Worm (Caenorhabditis elegans) whole organism, L3 larva: ENCODE results near the gene F47B8.3.

Experiments used
- R02D3.7 ChIP-seq: fragments of 150-350 bp; optimal IDR thresholded peaks from 2 replicates; lab custom pipeline; 2014; ENCODE audit warnings: missing biosample characterization, missing genetic modification characterization
- ZK546.5 ChIP-seq: sonication (generic microtip); optimal IDR thresholded peaks from 2 replicates; lab custom pipeline; 2017; ENCODE audit warnings: missing biosample characterization, missing genetic modification characterization
- aly-2 ChIP-seq: fragments of 150-350 bp; optimal IDR thresholded peaks from 2 replicates; lab custom pipeline; 2014; ENCODE audit warnings: missing biosample characterization, missing genetic modification characterization
- ama-1 ChIP-seq: fragments of 150-350 bp; optimal IDR thresholded peaks from 2 replicates; lab custom pipeline; 2018
- ceh-16 ChIP-seq: sonication (generic microtip); optimal IDR thresholded peaks from 2 replicates; lab custom pipeline; 2017; ENCODE audit warnings: missing biosample characterization, missing genetic modification characterization
- ceh-28 ChIP-seq: fragments of 150-350 bp; optimal IDR thresholded peaks from 2 replicates; lab custom pipeline; 2014; ENCODE audit warnings: missing biosample characterization, missing genetic modification reagents, missing genetic modification characterization
- ceh-82 ChIP-seq: fragments of 150-350 bp; optimal IDR thresholded peaks from 2 replicates; lab custom pipeline; 2014; ENCODE audit warnings: missing biosample characterization, missing genetic modification characterization
- ceh-9 ChIP-seq: sonication (generic microtip); optimal IDR thresholded peaks from 2 replicates; lab custom pipeline; 2018; ENCODE audit warnings: missing biosample characterization, missing genetic modification characterization
- daf-12 ChIP-seq: fragments of 150-350 bp; optimal IDR thresholded peaks from 2 replicates; lab custom pipeline; 2014; ENCODE audit warnings: missing biosample characterization, missing genetic modification reagents, missing genetic modification characterization
- egl-27 ChIP-seq: sonication (generic microtip); optimal IDR thresholded peaks from 4 replicates; lab custom pipeline; 2017; ENCODE audit warnings: missing biosample characterization, missing genetic modification reagents, missing genetic modification characterization
- egl-5 ChIP-seq: fragments of 150-350 bp; optimal IDR thresholded peaks from 2 replicates; lab custom pipeline; 2017; ENCODE audit warnings: missing biosample characterization, missing genetic modification reagents, missing genetic modification characterization, inconsistent platforms
- elt-1 ChIP-seq: fragments of 150-350 bp; optimal IDR thresholded peaks from 2 replicates; lab custom pipeline; 2014; ENCODE audit warnings: missing biosample characterization, missing genetic modification characterization
- elt-2 ChIP-seq: sonication (generic microtip); optimal IDR thresholded peaks from 2 replicates; lab custom pipeline; 2016; ENCODE audit warnings: missing genetic modification reagents, mild to moderate bottlenecking, missing genetic modification characterization, missing compliant biosample characterization
- elt-3 ChIP-seq, 3 experiments: fragments of 150-350 bp in 1 of 3; sonication (generic microtip) in 2 of 3; optimal IDR thresholded peaks; 2 replicates in 2 of 3; 4 replicates in 1 of 3; lab custom pipeline; 2014 to 2017; ENCODE audit warnings: missing biosample characterization in 3 of 3, missing genetic modification characterization in 3 of 3
- eor-1 ChIP-seq, 2 experiments: fragments of 150-350 bp; optimal IDR thresholded peaks; 2 replicates each; lab custom pipeline; 2014 to 2018; ENCODE audit warnings: missing biosample characterization in 2 of 2, missing genetic modification characterization in 2 of 2
- fkh-10 ChIP-seq: sonication (generic microtip); optimal IDR thresholded peaks from 2 replicates; lab custom pipeline; 2017; ENCODE audit warnings: missing biosample characterization, missing genetic modification reagents, missing genetic modification characterization
- fkh-2 ChIP-seq: fragments of 150-350 bp; optimal IDR thresholded peaks from 2 replicates; lab custom pipeline; 2014; ENCODE audit warnings: missing biosample characterization, missing genetic modification reagents, missing genetic modification characterization
- fos-1 ChIP-seq: fragments of 150-350 bp; optimal IDR thresholded peaks from 2 replicates; lab custom pipeline; 2014; ENCODE audit warnings: missing biosample characterization, missing genetic modification characterization
- hmg-11 ChIP-seq: sonication (generic microtip); optimal IDR thresholded peaks from 2 replicates; lab custom pipeline; 2016; ENCODE audit warnings: missing genetic modification characterization, missing compliant biosample characterization
- jun-1 ChIP-seq: fragments of 150-350 bp; optimal IDR thresholded peaks from 2 replicates; lab custom pipeline; 2014; ENCODE audit warnings: missing biosample characterization, missing genetic modification reagents, missing genetic modification characterization
- lin-15B ChIP-seq: fragments of 150-350 bp; optimal IDR thresholded peaks from 2 replicates; lab custom pipeline; 2014; ENCODE audit warnings: missing biosample characterization, missing genetic modification characterization
- lin-39 ChIP-seq: fragments of 150-350 bp; optimal IDR thresholded peaks from 2 replicates; lab custom pipeline; 2018; ENCODE audit warnings: missing biosample characterization, missing genetic modification reagents, missing genetic modification characterization
- lsy-12 ChIP-seq: sonication (generic microtip); optimal IDR thresholded peaks from 2 replicates; lab custom pipeline; 2016; ENCODE audit warnings: mild to moderate bottlenecking, missing genetic modification characterization, missing compliant biosample characterization
- mdl-1 ChIP-seq: fragments of 150-350 bp; optimal IDR thresholded peaks from 2 replicates; lab custom pipeline; 2014; ENCODE audit warnings: missing biosample characterization, missing genetic modification characterization
- mml-1 ChIP-seq: fragments of 150-350 bp; sonication (generic microtip); optimal IDR thresholded peaks from 3 replicates; lab custom pipeline; 2014; ENCODE audit warnings: missing biosample characterization, missing genetic modification characterization
- nfya-1 ChIP-seq: sonication (generic microtip); optimal IDR thresholded peaks from 2 replicates; lab custom pipeline; 2017; ENCODE audit warnings: missing genetic modification characterization, mild to moderate bottlenecking, missing compliant biosample characterization, antibody characterized with exemption, moderate library complexity; ENCODE audit not compliant: insufficient read depth
- nhr-11 ChIP-seq: fragments of 150-350 bp; optimal IDR thresholded peaks from 2 replicates; lab custom pipeline; 2014; ENCODE audit warnings: missing biosample characterization, missing genetic modification characterization
- nhr-12 ChIP-seq: fragments of 150-350 bp; optimal IDR thresholded peaks from 2 replicates; lab custom pipeline; 2014; ENCODE audit warnings: missing biosample characterization, missing genetic modification characterization
- nhr-23 ChIP-seq: fragments of 150-350 bp; optimal IDR thresholded peaks from 2 replicates; lab custom pipeline; 2014; ENCODE audit warnings: missing biosample characterization, missing genetic modification reagents, missing genetic modification characterization
- nhr-237 ChIP-seq: fragments of 150-350 bp; optimal IDR thresholded peaks from 2 replicates; lab custom pipeline; 2014; ENCODE audit warnings: missing biosample characterization, missing genetic modification characterization
- nhr-25 ChIP-seq: sonication (generic microtip); optimal IDR thresholded peaks from 2 replicates; lab custom pipeline; 2017; ENCODE audit warnings: missing biosample characterization, missing genetic modification characterization
- nhr-28 ChIP-seq: fragments of 150-350 bp; optimal IDR thresholded peaks from 2 replicates; lab custom pipeline; 2014; ENCODE audit warnings: missing biosample characterization, missing genetic modification characterization
- nhr-43 ChIP-seq: sonication (generic microtip); optimal IDR thresholded peaks from 2 replicates; lab custom pipeline; 2016; ENCODE audit warnings: mild to moderate bottlenecking, missing genetic modification characterization, missing compliant biosample characterization; ENCODE audit not compliant: poor library complexity, severe bottlenecking
- nhr-67 ChIP-seq: fragments of 150-350 bp; optimal IDR thresholded peaks from 2 replicates; lab custom pipeline; 2014; ENCODE audit warnings: missing biosample characterization, missing genetic modification characterization
- nhr-76 ChIP-seq: fragments of 150-350 bp; sonication (generic microtip); optimal IDR thresholded peaks from 5 replicates; lab custom pipeline; 2014; ENCODE audit warnings: missing biosample characterization, missing genetic modification characterization
- nhr-77 ChIP-seq: fragments of 150-350 bp; optimal IDR thresholded peaks from 2 replicates; lab custom pipeline; 2014; ENCODE audit warnings: missing biosample characterization, missing genetic modification characterization
- pha-4 ChIP-seq: fragments of 150-350 bp; optimal IDR thresholded peaks from 2 replicates; lab custom pipeline; 2014; ENCODE audit warnings: missing biosample characterization, missing genetic modification reagents, missing genetic modification characterization
- pqm-1 ChIP-seq: fragments of 150-350 bp; optimal IDR thresholded peaks from 2 replicates; lab custom pipeline; 2017; ENCODE audit warnings: missing biosample characterization, missing genetic modification characterization, inconsistent platforms
- sea-2 ChIP-seq: fragments of 150-350 bp; sonication (generic microtip); optimal IDR thresholded peaks from 4 replicates; lab custom pipeline; 2014; ENCODE audit warnings: missing biosample characterization, missing genetic modification reagents, missing genetic modification characterization
- skn-1 ChIP-seq: fragments of 150-350 bp; optimal IDR thresholded peaks from 2 replicates; lab custom pipeline; 2014; ENCODE audit warnings: missing biosample characterization, missing genetic modification characterization
- snpc-4 ChIP-seq: fragments of 150-350 bp; optimal IDR thresholded peaks from 2 replicates; lab custom pipeline; 2014; ENCODE audit warnings: missing biosample characterization, missing genetic modification characterization
- tbx-2 ChIP-seq: sonication (generic microtip); optimal IDR thresholded peaks from 2 replicates; lab custom pipeline; 2016; ENCODE audit warnings: mild to moderate bottlenecking, missing genetic modification characterization, missing compliant biosample characterization
- unc-39 ChIP-seq: sonication (generic microtip); optimal IDR thresholded peaks from 4 replicates; lab custom pipeline; 2017; ENCODE audit warnings: missing biosample characterization, missing genetic modification characterization
- unc-62 ChIP-seq: fragments of 150-350 bp; sonication (generic microtip); optimal IDR thresholded peaks from 4 replicates; lab custom pipeline; 2014; ENCODE audit warnings: missing biosample characterization, missing genetic modification reagents, missing genetic modification characterization
- zag-1 ChIP-seq: fragments of 150-350 bp; optimal IDR thresholded peaks from 2 replicates; lab custom pipeline; 2014; ENCODE audit warnings: missing biosample characterization, missing genetic modification characterization
- ztf-11 ChIP-seq: fragments of 150-350 bp; optimal IDR thresholded peaks from 2 replicates; lab custom pipeline; 2014; ENCODE audit warnings: missing biosample characterization, missing genetic modification characterization
- ztf-4 ChIP-seq: fragments of 150-350 bp; optimal IDR thresholded peaks from 2 replicates; lab custom pipeline; 2014; ENCODE audit warnings: missing biosample characterization, missing genetic modification characterization

Gene F47B8.3

DNA sequence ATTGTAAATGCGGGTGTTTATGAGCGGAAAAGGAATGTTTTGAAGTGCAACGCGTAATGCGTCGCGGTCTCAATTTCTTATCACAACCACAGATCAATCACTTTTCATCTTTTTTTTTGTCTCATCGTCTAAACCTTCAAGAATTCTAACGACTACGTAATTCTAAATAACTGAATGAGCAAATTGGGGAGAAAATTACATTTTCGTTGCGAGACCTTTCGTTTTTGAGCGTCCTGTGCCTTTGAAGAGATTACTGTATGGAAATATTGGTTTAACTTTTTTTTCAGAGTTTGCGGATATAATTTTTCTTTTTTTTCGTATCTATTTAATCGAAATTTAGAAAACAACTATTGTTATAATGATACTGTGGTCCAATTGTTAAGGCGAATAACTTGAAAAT lies 27.7 kb upstream of the F47B8.3 start:
- no peak for TF ChIP-seq unc-62 (GFP tag; lab: Kevin White, UChicago)
- TF ChIP-seq pha-4 (tag; lab: Kevin White, UChicago) = no peak
- no peak for TF ChIP-seq mdl-1 (tag; lab: Kevin White, UChicago)
- no peak for TF ChIP-seq fkh-2 (tag; lab: Kevin White, UChicago)
- TF ChIP-seq nhr-28 (tag; lab: Kevin White, UChicago) = no peak
- no peak for TF ChIP-seq nhr-77
- TF ChIP-seq lin-15B = no peak
- TF ChIP-seq nhr-76 (tag; lab: Kevin White, UChicago) = no peak
- no peak for TF ChIP-seq lin-39
- no peak for TF ChIP-seq ZK546.5
- TF ChIP-seq nfya-1 (tag; lab: Kevin White, UChicago) = no peak
- no peak for TF ChIP-seq tbx-2 (tag; lab: Kevin White, UChicago)
- no peak for TF ChIP-seq mml-1 (tag; lab: Kevin White, UChicago)
- no peak for TF ChIP-seq egl-27 (tag; lab: Kevin White, UChicago)
- TF ChIP-seq, all 47 proteins: peak for 0

- no peak for TF ChIP-seq mml-1 (tag; lab: Kevin White, UChicago)
- peak; percentile 83 for TF ChIP-seq nhr-25 (tag; lab: Kevin White, UChicago)
- TF ChIP-seq fkh-10 (GFP tag; lab: Kevin White, UChicago) = peak; percentile 76
- TF ChIP-seq hmg-11 (tag; lab: Kevin White, UChicago) = no peak
- no peak for TF ChIP-seq nhr-76 (tag; lab: Kevin White, UChicago)
- TF ChIP-seq R02D3.7 (tag; lab: Kevin White, UChicago) = peak; percentile 85
- peak; percentile 62 for TF ChIP-seq elt-1
- TF ChIP-seq fkh-2 (tag; lab: Kevin White, UChicago) = no peak
- peak; percentile 34 for TF ChIP-seq mdl-1 (tag; lab: Kevin White, UChicago)
- peak; percentile 76 for TF ChIP-seq ceh-28
- TF ChIP-seq elt-2 = no peak
- no peak for TF ChIP-seq ztf-11 (tag; lab: Kevin White, UChicago)
- no peak for TF ChIP-seq egl-27 (tag; lab: Kevin White, UChicago)
- TF ChIP-seq nhr-43 (tag; lab: Kevin White, UChicago) = peak; percentile 93
- TF ChIP-seq sea-2 (GFP tag; lab: Kevin White, UChicago) = no peak
- TF ChIP-seq nhr-11 (tag; lab: Kevin White, UChicago) = peak; percentile 68
- TF ChIP-seq nhr-23 (tag; lab: Kevin White, UChicago) = peak; percentile 97
- no peak for TF ChIP-seq nhr-28 (tag; lab: Kevin White, UChicago)
- peak; percentile 78 for TF ChIP-seq nhr-77
- peak; percentile 82 for TF ChIP-seq lsy-12 (tag; lab: Kevin White, UChicago)
- peak; percentile 20 for TF ChIP-seq pqm-1 (tag; lab: Kevin White, UChicago)
- no peak for TF ChIP-seq elt-3 (tag; optimal IDR thresholded peaks at IDR 0.05; lab: Kevin White, UChicago)
- TF ChIP-seq skn-1 (tag; lab: Kevin White, UChicago) = peak; percentile 56
- no peak for TF ChIP-seq ama-1 (lab: Kevin White, UChicago)
- no peak for TF ChIP-seq zag-1
- TF ChIP-seq nhr-67 (tag; lab: Kevin White, UChicago) = no peak
- no peak for TF ChIP-seq nhr-12 (tag; lab: Kevin White, UChicago)
- TF ChIP-seq pha-4 (tag; lab: Kevin White, UChicago) = peak; percentile 95
- TF ChIP-seq snpc-4 (tag; lab: Kevin White, UChicago) = peak; percentile 92
- TF ChIP-seq fos-1 = peak; percentile 30
- TF ChIP-seq ceh-9 (tag; lab: Kevin White, UChicago) = no peak
- TF ChIP-seq ceh-82 (tag; lab: Kevin White, UChicago) = peak; percentile 82
- peak; percentile 63 for TF ChIP-seq unc-62 (GFP tag; lab: Kevin White, UChicago)
- peak; percentile 95 for TF ChIP-seq nfya-1 (tag; lab: Kevin White, UChicago)
- peak; percentile 78 for TF ChIP-seq jun-1 (tag; lab: Kevin White, UChicago)
- peak; percentile 75 for TF ChIP-seq tbx-2 (tag; lab: Kevin White, UChicago)
- TF ChIP-seq egl-5 (tag; lab: Kevin White, UChicago) = peak; percentile 93
- TF ChIP-seq lin-15B = peak; percentile 66
- TF ChIP-seq ZK546.5 = no peak
- no peak for TF ChIP-seq nhr-237 (tag; lab: Kevin White, UChicago)
- peak; percentile 55 for TF ChIP-seq daf-12 (tag; lab: Kevin White, UChicago)
- TF ChIP-seq eor-1 (tag; optimal IDR thresholded peaks at IDR 0.05; lab: Kevin White, UChicago) = no peak
- TF ChIP-seq ceh-16 (tag; lab: Kevin White, UChicago) = no peak
- TF ChIP-seq unc-39 = no peak
- TF ChIP-seq lin-39 = peak; percentile 88
- TF ChIP-seq aly-2 = no peak
- no peak for TF ChIP-seq ztf-4
Observed at ce11 chrV:14347234-14347826, 24.5 kb upstream of the F47B8.3 start, which contains the start of gene cept-2. cept-2 (plus strand) TSS chrV:14347766.
